Fruit fly (Drosophila melanogaster): ENCODE results near the gene CG2861.

- TF ChIP-seq fd96Ca (GFP tag; IDR thresholded peaks at IDR 0.05): no peak
- TF ChIP-seq CG34367 (tag; optimal IDR thresholded peaks at IDR 0.05): no peak
- TF ChIP-seq CG13204 (GFP tag; optimal IDR thresholded peaks at IDR 0.05): no peak
- no peak for TF ChIP-seq CG15710 (tag; optimal IDR thresholded peaks at IDR 0.05)
- TF ChIP-seq EcR (GFP tag; optimal IDR thresholded peaks at IDR 0.05): no peak
- no peak for TF ChIP-seq CG8301 (tag; optimal IDR thresholded peaks at IDR 0.05)
- no peak for TF ChIP-seq CG9948 (tag; optimal IDR thresholded peaks at IDR 0.05)
- no peak for TF ChIP-seq CG10348 (GFP tag; IDR thresholded peaks at IDR 0.05)
- TF ChIP-seq Pif1A (GFP tag; optimal IDR thresholded peaks at IDR 0.05): no peak
- TF ChIP-seq CG12605 (GFP tag; IDR thresholded peaks at IDR 0.05): no peak
Measured at dm6 chrX:4770037-4770436, 34.6 kb downstream of the CG2861 start, which contains the start of gene CG15472.

All from whole organism, pupa.